Fruit fly (Drosophila melanogaster) whole organism, embryonic: ENCODE results near the gene ph-d.

Experiments
- B-H2 ChIP-seq: fragments of 200-800 bp; sonication (Bioruptor generic); optimal IDR thresholded peaks from 2 replicates; lab custom pipeline; 2018; ENCODE audit warnings: missing biosample characterization, mild to moderate bottlenecking, missing genetic modification characterization
- CG10431 ChIP-seq: fragments of 200-800 bp; sonication (Bioruptor generic); optimal IDR thresholded peaks from 3 replicates; lab custom pipeline; 2018; ENCODE audit warnings: missing biosample characterization, mild to moderate bottlenecking, missing genetic modification characterization
- CG10959 ChIP-seq: fragments of 200-800 bp; sonication (Bioruptor generic); IDR thresholded peaks from 2 replicates; pipeline ENCODE4 v1.3.6; 2022; ENCODE audit warnings: missing biosample characterization, missing genetic modification characterization
- CG12155 ChIP-seq: fragments of 200-800 bp; sonication (Bioruptor generic); optimal IDR thresholded peaks from 3 replicates; lab custom pipeline; 2016; ENCODE audit warnings: missing biosample characterization, missing genetic modification characterization
- CG1233 ChIP-seq: fragments of 200-800 bp; sonication (Bioruptor generic); optimal IDR thresholded peaks from 4 replicates; lab custom pipeline; 2018; ENCODE audit warnings: missing biosample characterization, mild to moderate bottlenecking, missing genetic modification characterization
- CG13287 ChIP-seq: fragments of 200-800 bp; sonication (Bioruptor generic); IDR thresholded peaks from 2 replicates; pipeline ENCODE4 v1.3.6; 2022; ENCODE audit warnings: missing biosample characterization, missing genetic modification characterization; ENCODE audit not compliant: partially characterized antibody
- CG15011 ChIP-seq: fragments of 200-800 bp; sonication (Bioruptor generic); optimal IDR thresholded peaks from 3 replicates; lab custom pipeline; 2018; ENCODE audit warnings: missing biosample characterization, mild to moderate bottlenecking, missing genetic modification characterization
- CG15601 ChIP-seq: fragments of 200-800 bp; sonication (Bioruptor generic); optimal IDR thresholded peaks from 3 replicates; lab custom pipeline; 2019; ENCODE audit warnings: missing biosample characterization, mild to moderate bottlenecking, missing genetic modification characterization, moderate library complexity
- CG1647 ChIP-seq: fragments of 200-800 bp; sonication (Bioruptor generic); optimal IDR thresholded peaks from 3 replicates; lab custom pipeline; 2016; ENCODE audit warnings: missing biosample characterization, missing genetic modification characterization
- CG16815 ChIP-seq: fragments of 200-800 bp; sonication (Bioruptor generic); optimal IDR thresholded peaks from 3 replicates; lab custom pipeline; 2017; ENCODE audit warnings: missing biosample characterization, mild to moderate bottlenecking, missing genetic modification characterization
- CG17361 ChIP-seq: fragments of 200-800 bp; sonication (Bioruptor generic); IDR thresholded peaks from 3 replicates; pipeline ENCODE4 v1.3.6; 2022; ENCODE audit warnings: missing biosample characterization, missing genetic modification characterization
- CG6272 ChIP-seq: fragments of 200-800 bp; sonication (Bioruptor generic); IDR thresholded peaks from 2 replicates; pipeline ENCODE4 v1.3.6; 2022; ENCODE audit warnings: missing biosample characterization, missing genetic modification characterization
- CG6683 ChIP-seq: fragments of 200-800 bp; sonication (Bioruptor generic); optimal IDR thresholded peaks from 2 replicates; lab custom pipeline; 2017; ENCODE audit warnings: missing biosample characterization, mild to moderate bottlenecking, missing genetic modification characterization, missing genetic modification reagents
- CG6854 ChIP-seq: fragments of 200-800 bp; sonication (Bioruptor generic); optimal IDR thresholded peaks from 3 replicates; lab custom pipeline; 2017; ENCODE audit warnings: missing biosample characterization, mild to moderate bottlenecking, missing genetic modification characterization
- CG8290 ChIP-seq, 3 experiments: fragments of 200-800 bp; sonication (Bioruptor generic); optimal IDR thresholded peaks; 2 replicates each; lab custom pipeline; 2016 to 2019; ENCODE audit warnings: missing biosample characterization in 3 of 3, missing genetic modification characterization in 3 of 3, mild to moderate bottlenecking in 2 of 3, moderate library complexity in 1 of 3
- CG8924 ChIP-seq: fragments of 200-800 bp; optimal IDR thresholded peaks from 3 replicates; lab custom pipeline; 2019; ENCODE audit warnings: missing biosample characterization, mild to moderate bottlenecking, missing genetic modification characterization, moderate library complexity
- CG9797 ChIP-seq: fragments of 200-800 bp; sonication (Bioruptor generic); optimal IDR thresholded peaks from 3 replicates; lab custom pipeline; 2018; ENCODE audit warnings: missing biosample characterization, mild to moderate bottlenecking, missing genetic modification characterization
- CG9817 ChIP-seq: fragments of 200-800 bp; sonication (Bioruptor generic); optimal IDR thresholded peaks from 2 replicates; lab custom pipeline; 2018; ENCODE audit warnings: missing biosample characterization, mild to moderate bottlenecking, missing genetic modification characterization, moderate library complexity
- Dll ChIP-seq: fragments of 200-800 bp; sonication (Bioruptor generic); IDR thresholded peaks from 4 replicates; pipeline ENCODE4 v1.3.6; 2022; ENCODE audit warnings: missing biosample characterization, missing genetic modification characterization; ENCODE audit not compliant: partially characterized antibody
- E2f2 ChIP-seq: fragments of 200-800 bp; sonication (Bioruptor generic); IDR thresholded peaks from 2 replicates; pipeline ENCODE4 v1.3.6; 2022; ENCODE audit warnings: missing biosample characterization, missing genetic modification characterization
- Eip74EF ChIP-seq, 2 experiments: fragments of 200-800 bp in 1 of 2; fragments of >200 bp in 1 of 2; sonication (Bioruptor generic) in 1 of 2; optimal IDR thresholded peaks; 2 replicates each; lab custom pipeline; 2017 to 2019; ENCODE audit warnings: missing biosample characterization in 2 of 2, missing genetic modification characterization in 2 of 2, mild to moderate bottlenecking in 1 of 2, moderate library complexity in 1 of 2
- Ets97D ChIP-seq: fragments of 200-800 bp; sonication (Bioruptor generic); optimal IDR thresholded peaks from 3 replicates; lab custom pipeline; 2016; ENCODE audit warnings: missing biosample characterization, missing genetic modification characterization
- Fer2 ChIP-seq: fragments of 200-800 bp; sonication (Bioruptor generic); optimal IDR thresholded peaks from 2 replicates; lab custom pipeline; 2018; ENCODE audit warnings: missing biosample characterization, mild to moderate bottlenecking, missing genetic modification characterization, moderate library complexity
- H15 ChIP-seq: fragments of 200-800 bp; sonication (Bioruptor generic); IDR thresholded peaks from 3 replicates; pipeline ENCODE4 v1.3.6; 2022; ENCODE audit warnings: missing biosample characterization, missing genetic modification characterization
- H2.0 ChIP-seq: fragments of 200-800 bp; sonication (Bioruptor generic); IDR thresholded peaks from 2 replicates; pipeline ENCODE4 v1.3.6; 2022; ENCODE audit warnings: missing biosample characterization, missing genetic modification characterization
- HHEX ChIP-seq: fragments of 200-800 bp; sonication (Bioruptor generic); optimal IDR thresholded peaks from 3 replicates; lab custom pipeline; 2017; ENCODE audit warnings: missing biosample characterization, mild to moderate bottlenecking, missing genetic modification characterization, missing genetic modification reagents
- HLH54F ChIP-seq: fragments of 200-800 bp; sonication (Bioruptor generic); optimal IDR thresholded peaks from 3 replicates; lab custom pipeline; 2016; ENCODE audit warnings: missing biosample characterization, missing genetic modification characterization
- HmgZ ChIP-seq: fragments of 200-800 bp; sonication (Bioruptor generic); optimal IDR thresholded peaks from 2 replicates; lab custom pipeline; 2018; ENCODE audit warnings: missing biosample characterization, mild to moderate bottlenecking, missing genetic modification characterization
- Hmr ChIP-seq: fragments of 200-800 bp; sonication (Bioruptor generic); optimal IDR thresholded peaks from 3 replicates; lab custom pipeline; 2017; ENCODE audit warnings: mild to moderate bottlenecking, missing biosample characterization, missing genetic modification reagents, missing genetic modification characterization
- Meics ChIP-seq: fragments of 200-800 bp; sonication (Bioruptor generic); optimal IDR thresholded peaks from 2 replicates; lab custom pipeline; 2017; ENCODE audit warnings: missing biosample characterization, mild to moderate bottlenecking, missing genetic modification characterization
- Poxn ChIP-seq: fragments of 200-800 bp; sonication (Bioruptor generic); IDR thresholded peaks from 2 replicates; pipeline ENCODE4 v1.3.6; 2022; ENCODE audit warnings: missing biosample characterization, missing genetic modification characterization
- al ChIP-seq: fragments of 200-800 bp; sonication (Bioruptor generic); IDR thresholded peaks from 2 replicates; pipeline ENCODE4 v1.3.6; 2022; ENCODE audit warnings: missing biosample characterization, missing genetic modification characterization
- aop ChIP-seq: fragments of 200-800 bp; sonication (Bioruptor generic); IDR thresholded peaks from 2 replicates; pipeline ENCODE4 v1.3.6; 2022; ENCODE audit warnings: missing biosample characterization, missing genetic modification characterization
- bowl ChIP-seq: fragments of 200-800 bp; sonication (Bioruptor generic); IDR thresholded peaks from 2 replicates; pipeline ENCODE4 v1.3.6; 2022; ENCODE audit warnings: missing biosample characterization, missing genetic modification characterization
- ci ChIP-seq: fragments of 200-800 bp; sonication (Bioruptor generic); IDR thresholded peaks from 3 replicates; pipeline ENCODE4 v1.3.6; 2022; ENCODE audit warnings: missing biosample characterization, missing genetic modification characterization
- emc ChIP-seq: fragments of 200-800 bp; sonication (Bioruptor generic); optimal IDR thresholded peaks from 2 replicates; lab custom pipeline; 2016; ENCODE audit warnings: missing biosample characterization, missing genetic modification characterization
- en ChIP-seq: fragments of 200-800 bp; sonication (Bioruptor generic); optimal IDR thresholded peaks from 2 replicates; lab custom pipeline; 2016; ENCODE audit warnings: missing biosample characterization, missing genetic modification characterization
- hkb ChIP-seq, 2 experiments: fragments of 200-800 bp in 1 of 2; fragments of >200 bp in 1 of 2; sonication (Bioruptor generic) in 1 of 2; IDR thresholded peaks in 1 of 2; optimal IDR thresholded peaks in 1 of 2; 2 replicates each; pipeline versions ENCODE4 v1.3.6 to Lab custom; 2017 to 2022; ENCODE audit warnings: missing biosample characterization in 1 of 2, missing genetic modification characterization in 1 of 2
- hth ChIP-seq: fragments of >200 bp; optimal IDR thresholded peaks from 2 replicates; lab custom pipeline; 2017; ENCODE audit warnings: inconsistent platforms
- jumu ChIP-seq: fragments of 200-800 bp; sonication (Bioruptor generic); optimal IDR thresholded peaks from 3 replicates; lab custom pipeline; 2016; ENCODE audit warnings: missing biosample characterization, missing genetic modification characterization
- klu ChIP-seq: fragments of 200-800 bp; sonication (Bioruptor generic); IDR thresholded peaks from 2 replicates; pipeline ENCODE4 v1.3.6; 2022; ENCODE audit warnings: missing biosample characterization, missing genetic modification characterization
- lab ChIP-seq: fragments of 200-800 bp; sonication (Bioruptor generic); optimal IDR thresholded peaks from 3 replicates; lab custom pipeline; 2017; ENCODE audit warnings: missing biosample characterization, missing genetic modification characterization, mild to moderate bottlenecking, moderate library complexity, missing genetic modification reagents
- peb ChIP-seq: fragments of 200-800 bp; sonication (Bioruptor generic); IDR thresholded peaks from 2 replicates; pipeline ENCODE4 v1.3.6; 2022; ENCODE audit warnings: missing biosample characterization, missing genetic modification characterization
- pum ChIP-seq: fragments of 200-800 bp; sonication (Bioruptor generic); optimal IDR thresholded peaks from 2 replicates; lab custom pipeline; 2016; ENCODE audit warnings: missing biosample characterization, missing genetic modification characterization
- repo ChIP-seq: fragments of 200-800 bp; sonication (Bioruptor generic); optimal IDR thresholded peaks from 2 replicates; lab custom pipeline; 2016; ENCODE audit warnings: missing biosample characterization, missing genetic modification characterization
- tin ChIP-seq: fragments of 200-800 bp; sonication (Bioruptor generic); optimal IDR thresholded peaks from 3 replicates; lab custom pipeline; 2016; ENCODE audit warnings: missing biosample characterization, missing genetic modification characterization
- twi ChIP-seq: fragments of 200-800 bp; optimal IDR thresholded peaks from 2 replicates; lab custom pipeline; 2019; ENCODE audit warnings: missing biosample characterization, mild to moderate bottlenecking, missing genetic modification characterization, moderate library complexity

Gene ph-d

dm6 chrX:2071878-2072817 is 50.9 kb downstream of the ph-d start, which contains the start of gene Rtca (continued):
- TF ChIP-seq CG6683 (GFP tag; lab: Kevin White, UChicago): peak; percentile 43
- 0 out of 2 replicates have a peak, but pooled peaks have one; percentile 15 for TF ChIP-seq Poxn (GFP tag; lab: Robert Waterston, UW)
- peak in 1 of 2 experiments; percentile 38 for TF ChIP-seq Eip74EF (GFP tag; optimal IDR thresholded peaks at IDR 0.05; lab: Kevin White, UChicago)
- TF ChIP-seq CG13287 (GFP tag; lab: Robert Waterston, UW): 0 out of 2 replicates have a peak, but pooled peaks have one; percentile 13
- TF ChIP-seq CG6854: peak; percentile 68
- peak; percentile 47 for TF ChIP-seq repo (GFP tag; lab: Kevin White, UChicago)
- TF ChIP-seq CG8924: peak; percentile 62
- TF ChIP-seq en (GFP tag; lab: Kevin White, UChicago): peak; percentile 19
- no peak for TF ChIP-seq CG9797 (GFP tag; lab: Kevin White, UChicago)
- peak; percentile 4 for TF ChIP-seq CG15601
- TF ChIP-seq hth (lab: Kevin White, UChicago): no peak
- peak; percentile 60 for TF ChIP-seq H2.0 (GFP tag; lab: Robert Waterston, UW)
- peak; percentile 45 for TF ChIP-seq pum (GFP tag; lab: Kevin White, UChicago)
- peak; percentile 51 for TF ChIP-seq CG1233
- peak; percentile 46 for TF ChIP-seq CG12155 (GFP tag; lab: Kevin White, UChicago)
- no peak for TF ChIP-seq Ets97D
- peak; percentile 74 for TF ChIP-seq Meics (GFP tag; lab: Kevin White, UChicago)
- no peak for TF ChIP-seq CG10431 (GFP tag; lab: Kevin White, UChicago)
- TF ChIP-seq CG10959: peak; percentile 42; the same call in 1 of the 2 replicates
- TF ChIP-seq E2f2: peak; percentile 39; the same call in 1 of the 2 replicates
- TF ChIP-seq B-H2 (GFP tag; lab: Kevin White, UChicago): no peak
- TF ChIP-seq lab (GFP tag; lab: Kevin White, UChicago): peak; percentile 89
- TF ChIP-seq CG15011: no peak
- peak; percentile 54 for TF ChIP-seq CG9817 (tag; lab: Kevin White, UChicago)
- TF ChIP-seq bowl (GFP tag; lab: Robert Waterston, UW): no peak
- TF ChIP-seq emc (GFP tag; lab: Kevin White, UChicago): peak; percentile 15
- peak; percentile 19 for TF ChIP-seq CG1647 (GFP tag; lab: Kevin White, UChicago)
- peak; percentile 84 for TF ChIP-seq Hmr
- TF ChIP-seq Fer2 (tag; lab: Kevin White, UChicago): no peak
- peak; percentile 52 for TF ChIP-seq tin (GFP tag; lab: Kevin White, UChicago)
- 0 out of 2 replicates have a peak, but pooled peaks have one; percentile 17 for TF ChIP-seq CG6272 (GFP tag; lab: Robert Waterston, UW)
- peak; percentile 52; the same call in 1 of the 3 replicates for TF ChIP-seq ci
- peak; percentile 48; the same call in 2 of the 3 replicates for TF ChIP-seq CG17361 (GFP tag; lab: Robert Waterston, UW)
- peak; percentile 48 for TF ChIP-seq HLH54F
- peak; percentile 39; the same call in 1 of the 2 replicates for TF ChIP-seq klu
- TF ChIP-seq Dll (GFP tag; lab: Robert Waterston, UW): no peak
- no peak for TF ChIP-seq aop (GFP tag; lab: Robert Waterston, UW)
- TF ChIP-seq HmgZ (tag; lab: Kevin White, UChicago): peak; percentile 71
- peak; percentile 42; the same call in 1 of the 2 replicates for TF ChIP-seq al (GFP tag; lab: Robert Waterston, UW)
- peak; percentile 51 for TF ChIP-seq jumu (GFP tag; lab: Kevin White, UChicago)
- no peak for TF ChIP-seq peb (GFP tag; lab: Robert Waterston, UW)
- TF ChIP-seq hkb (optimal IDR thresholded peaks at IDR 0.05; lab: Kevin White, UChicago): no peak
- TF ChIP-seq hkb (GFP tag; IDR thresholded peaks at IDR 0.05; lab: Robert Waterston, UW): peak; percentile 79
- peak; percentile 44 for TF ChIP-seq HHEX (GFP tag; lab: Kevin White, UChicago)
- TF ChIP-seq CG16815: peak; percentile 59
- no peak for TF ChIP-seq twi
- peak; percentile 44; the same call in 1 of the 3 replicates for TF ChIP-seq H15 (GFP tag; lab: Robert Waterston, UW)
- peak; percentile 14 for TF ChIP-seq CG8290 (GFP tag; optimal IDR thresholded peaks at IDR 0.05; lab: Kevin White, UChicago)
- TF ChIP-seq CG8290 (tag; optimal IDR thresholded peaks at IDR 0.05; lab: Kevin White, UChicago): peak in 1 of 2 experiments; percentile 62
